Worm (Caenorhabditis elegans) whole organism, L4 larva: ENCODE data around the gene C27B7.2.

Experiments used
- ceh-28 ChIP-seq: fragments of 150-350 bp; optimal IDR thresholded peaks from 2 replicates; lab custom pipeline; 2014; ENCODE audit warnings: missing biosample characterization, missing genetic modification reagents, missing genetic modification characterization
- dmd-9 ChIP-seq: fragments of 200-800 bp; sonication (Bioruptor generic); IDR thresholded peaks from 2 replicates; pipeline ENCODE4 v1.3.6; 2022; ENCODE audit warnings: missing genetic modification reagents, missing genetic modification characterization, missing compliant biosample characterization
- dpl-1 ChIP-seq: fragments of 150-350 bp; optimal IDR thresholded peaks from 2 replicates; lab custom pipeline; 2014; ENCODE audit warnings: missing biosample characterization, missing genetic modification reagents, missing genetic modification characterization
- egl-43 ChIP-seq: fragments of 200-800 bp; sonication (Bioruptor generic); IDR thresholded peaks from 2 replicates; pipeline ENCODE4 v1.3.6; 2022; ENCODE audit warnings: missing genetic modification reagents, missing genetic modification characterization, missing compliant biosample characterization
- lin-13 ChIP-seq: fragments of 150-350 bp; optimal IDR thresholded peaks from 2 replicates; lab custom pipeline; 2014; ENCODE audit warnings: missing biosample characterization, missing genetic modification reagents, missing genetic modification characterization
- lin-15B ChIP-seq: fragments of 150-350 bp; sonication (generic microtip); optimal IDR thresholded peaks from 3 replicates; lab custom pipeline; 2014; ENCODE audit warnings: missing biosample characterization, missing genetic modification characterization
- lir-3 ChIP-seq: sonication (generic microtip); optimal IDR thresholded peaks from 2 replicates; lab custom pipeline; 2016; ENCODE audit warnings: mild to moderate bottlenecking, missing genetic modification characterization, missing compliant biosample characterization
- mes-2 ChIP-seq: sonication (generic microtip); optimal IDR thresholded peaks from 2 replicates; lab custom pipeline; 2016; ENCODE audit warnings: missing genotype, mild to moderate bottlenecking, missing genetic modification characterization, missing compliant biosample characterization; ENCODE audit not compliant: poor library complexity, severe bottlenecking
- nhr-102 ChIP-seq: sonication (generic microtip); optimal IDR thresholded peaks from 2 replicates; lab custom pipeline; 2016; ENCODE audit warnings: mild to moderate bottlenecking, missing genetic modification characterization, moderate library complexity, missing compliant biosample characterization
- pha-4 ChIP-seq, 2 experiments: fragments of 150-350 bp in 1 of 2; fragments of 200-800 bp in 1 of 2; sonication (Bioruptor generic) in 1 of 2; IDR thresholded peaks in 1 of 2; optimal IDR thresholded peaks in 1 of 2; 2 replicates each; pipeline versions ENCODE4 v1.3.6 to Lab custom; 2014 to 2022; ENCODE audit warnings: missing genetic modification characterization in 2 of 2, missing genetic modification reagents in 2 of 2, missing biosample characterization in 1 of 2, missing compliant biosample characterization in 1 of 2
- pqm-1 ChIP-seq: sonication (generic microtip); optimal IDR thresholded peaks from 2 replicates; lab custom pipeline; 2017; ENCODE audit warnings: missing biosample characterization, missing genetic modification characterization

DNA sequence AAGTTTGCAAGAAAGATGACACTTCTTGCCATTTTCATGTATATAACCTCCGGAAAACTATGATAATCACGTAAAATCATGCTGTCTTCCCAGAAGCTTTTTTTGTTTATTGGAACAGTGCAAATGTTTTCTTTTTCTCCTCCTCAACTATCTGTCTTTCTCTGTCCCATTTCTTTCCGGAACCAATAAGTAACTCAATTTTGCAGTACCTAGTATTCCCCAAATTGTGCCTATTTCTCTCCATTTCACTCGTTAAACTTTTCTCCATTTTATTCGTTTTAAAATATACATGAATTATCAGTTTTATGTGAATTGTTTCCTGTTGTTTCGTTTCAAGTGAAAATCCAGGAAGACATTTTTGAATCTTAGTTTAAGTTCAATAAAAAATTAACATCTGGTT lies 50.8 kb downstream of the C27B7.2 start:
- TF ChIP-seq nhr-102 (tag; lab: Kevin White, UChicago) (no peak), pha-4 (GFP tag; IDR thresholded peaks at IDR 0.05; lab: Robert Waterston, UW) (no peak), pha-4 (tag; optimal IDR thresholded peaks at IDR 0.05; lab: Kevin White, UChicago) (no peak), egl-43 (GFP tag; lab: Robert Waterston, UW) (no peak), lin-13 (GFP tag; lab: Kevin White, UChicago) (no peak), dpl-1 (GFP tag; lab: Kevin White, UChicago) (no peak), mes-2 (tag; lab: Kevin White, UChicago) (no peak), pqm-1 (tag; lab: Kevin White, UChicago) (no peak), lir-3 (tag; lab: Kevin White, UChicago) (no peak), dmd-9 (GFP tag; lab: Robert Waterston, UW) (no peak), lin-15B (tag; lab: Kevin White, UChicago) (no peak), ceh-28 (tag; lab: Kevin White, UChicago) (no peak)
